In the genomic region with DNA sequence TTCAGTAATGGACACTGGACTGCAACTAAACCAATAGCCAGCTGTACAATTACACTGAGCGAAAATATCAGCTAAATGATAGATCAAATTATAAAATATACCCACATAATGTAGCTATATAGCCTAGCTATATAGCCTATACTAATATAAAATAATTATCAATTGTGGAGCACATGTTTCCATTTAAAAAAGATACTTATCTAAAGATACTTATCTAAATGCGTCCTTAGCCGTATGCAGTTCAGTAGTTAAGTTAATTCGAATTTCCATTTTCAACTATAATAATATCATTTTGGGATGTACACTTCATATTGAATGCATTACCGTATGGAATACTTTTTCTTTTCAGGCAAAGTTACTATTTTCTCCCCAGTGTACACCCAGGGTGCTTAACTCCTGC, we compare ENCODE assay signal across 1 fruit fly cellular context.
TF ChIP-seq lines count a peak whose summit lies in the region.

No protein-coding gene starts in this region.

TF ChIP-seq in whole organism, embryonic, 481 proteins besides CTCF, POLR2A, EP300 and RAD21 (continued from another document and continues in another):
- no peak for TF ChIP-seq CG12219 (GFP tag; optimal IDR thresholded peaks at IDR 0.05; lab: Kevin White, UChicago)
- no peak for TF ChIP-seq tx (GFP tag; optimal IDR thresholded peaks at IDR 0.05; lab: Kevin White, UChicago)
- no peak for TF ChIP-seq H2.0 (GFP tag; IDR thresholded peaks at IDR 0.05; lab: Robert Waterston, UW)
- TF ChIP-seq CG18011 (GFP tag; optimal IDR thresholded peaks at IDR 0.05; lab: Kevin White, UChicago) = no peak
- TF ChIP-seq trem (tag; optimal IDR thresholded peaks at IDR 0.05; lab: Kevin White, UChicago) = peak; percentile 6
- TF ChIP-seq CG7372 (GFP tag; IDR thresholded peaks at IDR 0.05; lab: Robert Waterston, UW) = no peak
- TF ChIP-seq CG11695 (GFP tag; IDR thresholded peaks at IDR 0.05; lab: Robert Waterston, UW) = no peak
- TF ChIP-seq cg (GFP tag; optimal IDR thresholded peaks at IDR 0.05; lab: Kevin White, UChicago) = no peak
- no peak for TF ChIP-seq CkIIα-i1 (GFP tag; IDR thresholded peaks at IDR 0.05; lab: Robert Waterston, UW)
- TF ChIP-seq CG43689 (GFP tag; IDR thresholded peaks at IDR 0.05; lab: Robert Waterston, UW) = no peak
- TF ChIP-seq rib (GFP tag; IDR thresholded peaks at IDR 0.05; lab: Robert Waterston, UW) = no peak
- TF ChIP-seq NfI (GFP tag; optimal IDR thresholded peaks at IDR 0.05; lab: Kevin White, UChicago) = no peak
- peak; percentile 10 for TF ChIP-seq Lhr (GFP tag; optimal IDR thresholded peaks at IDR 0.05; lab: Kevin White, UChicago)
- no peak for TF ChIP-seq Fer3 (tag; optimal IDR thresholded peaks at IDR 0.05; lab: Kevin White, UChicago)
- no peak for TF ChIP-seq CG4820 (GFP tag; optimal IDR thresholded peaks at IDR 0.05; lab: Kevin White, UChicago)
- TF ChIP-seq insv (GFP tag; optimal IDR thresholded peaks at IDR 0.05; lab: Kevin White, UChicago) = no peak
- TF ChIP-seq CG4854 (GFP tag; optimal IDR thresholded peaks at IDR 0.05; lab: Kevin White, UChicago) = no peak
- TF ChIP-seq Eip74EF (GFP tag; optimal IDR thresholded peaks at IDR 0.05; lab: Kevin White, UChicago) = no peak
- TF ChIP-seq CG2202 (tag; optimal IDR thresholded peaks at IDR 0.05; lab: Kevin White, UChicago) = no peak
- peak; percentile 11 for TF ChIP-seq CG30403 (GFP tag; optimal IDR thresholded peaks at IDR 0.05; lab: Kevin White, UChicago)
- no peak for TF ChIP-seq lbe (GFP tag; optimal IDR thresholded peaks at IDR 0.05; lab: Kevin White, UChicago)
- no peak for TF ChIP-seq CG31441 (GFP tag; IDR thresholded peaks at IDR 0.05; lab: Robert Waterston, UW)
- TF ChIP-seq Side (GFP tag; optimal IDR thresholded peaks at IDR 0.05; lab: Kevin White, UChicago) = no peak
- no peak for TF ChIP-seq schlank (tag; optimal IDR thresholded peaks at IDR 0.05; lab: Kevin White, UChicago)
- no peak for TF ChIP-seq CG12155 (GFP tag; optimal IDR thresholded peaks at IDR 0.05; lab: Kevin White, UChicago)
- no peak for TF ChIP-seq exex (tag; optimal IDR thresholded peaks at IDR 0.05; lab: Kevin White, UChicago)
- no peak for TF ChIP-seq Rfx (GFP tag; IDR thresholded peaks at IDR 0.05; lab: Robert Waterston, UW)
- TF ChIP-seq sim (GFP tag; IDR thresholded peaks at IDR 0.05; lab: Robert Waterston, UW) = no peak
- no peak for TF ChIP-seq CG34422 (GFP tag; IDR thresholded peaks at IDR 0.05; lab: Robert Waterston, UW)
- TF ChIP-seq CG4707 (GFP tag; optimal IDR thresholded peaks at IDR 0.05; lab: Kevin White, UChicago) = no peak
- no peak for TF ChIP-seq CG11696 (GFP tag; IDR thresholded peaks at IDR 0.05; lab: Robert Waterston, UW)
- peak; percentile 13 for TF ChIP-seq CG17829 (tag; optimal IDR thresholded peaks at IDR 0.05; lab: Kevin White, UChicago)
- no peak for TF ChIP-seq fd102C (GFP tag; optimal IDR thresholded peaks at IDR 0.05; lab: Kevin White, UChicago)
- no peak for TF ChIP-seq CG12104 (GFP tag; optimal IDR thresholded peaks at IDR 0.05; lab: Kevin White, UChicago)
- peak; percentile 46 for TF ChIP-seq nmo (GFP tag; optimal IDR thresholded peaks at IDR 0.05; lab: Kevin White, UChicago)
- TF ChIP-seq sima (GFP tag; optimal IDR thresholded peaks at IDR 0.05; lab: Kevin White, UChicago) = no peak
- peak; percentile 29 for TF ChIP-seq CoRest (tag; optimal IDR thresholded peaks at IDR 0.05; lab: Kevin White, UChicago)
- TF ChIP-seq CG7987 (GFP tag; optimal IDR thresholded peaks at IDR 0.05; lab: Kevin White, UChicago) = no peak
- TF ChIP-seq Hmx (GFP tag; optimal IDR thresholded peaks at IDR 0.05; lab: Kevin White, UChicago) = no peak
- TF ChIP-seq gem (tag; optimal IDR thresholded peaks at IDR 0.05; lab: Kevin White, UChicago) = peak; percentile 60
- TF ChIP-seq CG8478 (optimal IDR thresholded peaks at IDR 0.05; lab: Kevin White, UChicago) = no peak
- TF ChIP-seq Bdp1 (GFP tag; optimal IDR thresholded peaks at IDR 0.05; lab: Kevin White, UChicago) = no peak
- TF ChIP-seq CG14860 (GFP tag; IDR thresholded peaks at IDR 0.05; lab: Robert Waterston, UW; ENCODE audit: partially characterized antibody) = no peak
- no peak for TF ChIP-seq prd (optimal IDR thresholded peaks at IDR 0.05; lab: Kevin White, UChicago)
- no peak for TF ChIP-seq prd (GFP tag; IDR thresholded peaks at IDR 0.05; lab: Robert Waterston, UW)
- no peak for TF ChIP-seq CG14667 (GFP tag; IDR thresholded peaks at IDR 0.05; lab: Robert Waterston, UW)
- peak; percentile 41 for TF ChIP-seq CG14710 (tag; optimal IDR thresholded peaks at IDR 0.05; lab: Kevin White, UChicago)
- TF ChIP-seq fd96Cb (tag; optimal IDR thresholded peaks at IDR 0.05; lab: Kevin White, UChicago) = peak; percentile 25
- TF ChIP-seq CG2678 (tag; optimal IDR thresholded peaks at IDR 0.05; lab: Kevin White, UChicago) = peak; percentile 30
- peak; percentile 17 for TF ChIP-seq CG12659 (GFP tag; optimal IDR thresholded peaks at IDR 0.05; lab: Kevin White, UChicago)
- no peak for TF ChIP-seq pb (GFP tag; optimal IDR thresholded peaks at IDR 0.05; lab: Kevin White, UChicago)
- no peak for TF ChIP-seq bowl (GFP tag; IDR thresholded peaks at IDR 0.05; lab: Robert Waterston, UW)
- TF ChIP-seq en (GFP tag; optimal IDR thresholded peaks at IDR 0.05; lab: Kevin White, UChicago) = no peak
- TF ChIP-seq nerfin-1 (tag; optimal IDR thresholded peaks at IDR 0.05; lab: Kevin White, UChicago) = no peak
- TF ChIP-seq Optix (GFP tag; IDR thresholded peaks at IDR 0.05; lab: Robert Waterston, UW) = no peak
- peak; percentile 59 for TF ChIP-seq phol (tag; optimal IDR thresholded peaks at IDR 0.05; lab: Kevin White, UChicago)
- TF ChIP-seq CG18262 (tag; optimal IDR thresholded peaks at IDR 0.05; lab: Kevin White, UChicago) = peak; percentile 50
- no peak for TF ChIP-seq CG12744 (GFP tag; optimal IDR thresholded peaks at IDR 0.05; lab: Kevin White, UChicago)
- TF ChIP-seq seq (GFP tag; IDR thresholded peaks at IDR 0.05; lab: Robert Waterston, UW) = no peak
- no peak for TF ChIP-seq dpn (GFP tag; optimal IDR thresholded peaks at IDR 0.05; lab: Kevin White, UChicago)
- no peak for TF ChIP-seq Stat92E (GFP tag; optimal IDR thresholded peaks at IDR 0.05; lab: Kevin White, UChicago)
- TF ChIP-seq amos (GFP tag; IDR thresholded peaks at IDR 0.05; lab: Robert Waterston, UW; ENCODE audit: partially characterized antibody) = no peak
- TF ChIP-seq HLHmδ (GFP tag; optimal IDR thresholded peaks at IDR 0.05; lab: Kevin White, UChicago) = no peak
- peak; percentile 1 for TF ChIP-seq Hr3 (GFP tag; optimal IDR thresholded peaks at IDR 0.05; lab: Kevin White, UChicago)
- TF ChIP-seq hbn (GFP tag; IDR thresholded peaks at IDR 0.05; lab: Robert Waterston, UW; ENCODE audit: partially characterized antibody) = no peak
- no peak for TF ChIP-seq slbo (GFP tag; IDR thresholded peaks at IDR 0.05; lab: Robert Waterston, UW)
- TF ChIP-seq Doc2 (GFP tag; IDR thresholded peaks at IDR 0.05; lab: Robert Waterston, UW) = no peak
- TF ChIP-seq D19B (GFP tag; optimal IDR thresholded peaks at IDR 0.05; lab: Kevin White, UChicago) = no peak
- no peak for TF ChIP-seq CG42726 (GFP tag; IDR thresholded peaks at IDR 0.05; lab: Robert Waterston, UW; ENCODE audit: partially characterized antibody)
- no peak for TF ChIP-seq H15 (GFP tag; IDR thresholded peaks at IDR 0.05; lab: Robert Waterston, UW)
- peak; percentile 20 for TF ChIP-seq CG16815 (GFP tag; optimal IDR thresholded peaks at IDR 0.05; lab: Kevin White, UChicago)
- no peak for TF ChIP-seq Hr78 (GFP tag; optimal IDR thresholded peaks at IDR 0.05; lab: Kevin White, UChicago)
- no peak for TF ChIP-seq CG16813 (GFP tag; IDR thresholded peaks at IDR 0.05; lab: Robert Waterston, UW; ENCODE audit: partially characterized antibody)
- TF ChIP-seq CG3995 (GFP tag; optimal IDR thresholded peaks at IDR 0.05; lab: Kevin White, UChicago) = no peak
- TF ChIP-seq tna (GFP tag; IDR thresholded peaks at IDR 0.05; lab: Robert Waterston, UW; ENCODE audit: partially characterized antibody) = no peak
- TF ChIP-seq Nf-YC (tag; optimal IDR thresholded peaks at IDR 0.05; lab: Kevin White, UChicago) = no peak
- TF ChIP-seq Gsc (GFP tag; IDR thresholded peaks at IDR 0.05; lab: Robert Waterston, UW) = no peak
- no peak for TF ChIP-seq Max (GFP tag; optimal IDR thresholded peaks at IDR 0.05; lab: Kevin White, UChicago)
- TF ChIP-seq dmrt99B (tag; optimal IDR thresholded peaks at IDR 0.05; lab: Kevin White, UChicago) = peak; percentile 39
- TF ChIP-seq pzg (GFP tag; optimal IDR thresholded peaks at IDR 0.05; lab: Kevin White, UChicago) = no peak
- TF ChIP-seq grau (tag; optimal IDR thresholded peaks at IDR 0.05; lab: Kevin White, UChicago) = peak; percentile 39
- TF ChIP-seq Hr39 (optimal IDR thresholded peaks at IDR 0.05; lab: Kevin White, UChicago) = no peak
- TF ChIP-seq zfh1 (GFP tag; IDR thresholded peaks at IDR 0.05; lab: Robert Waterston, UW) = no peak
- peak; percentile 29 for TF ChIP-seq Sox102F (GFP tag; optimal IDR thresholded peaks at IDR 0.05; lab: Kevin White, UChicago)
- no peak for TF ChIP-seq Adf1 (GFP tag; IDR thresholded peaks at IDR 0.05; lab: Robert Waterston, UW)
- TF ChIP-seq CG11504 (tag; optimal IDR thresholded peaks at IDR 0.05; lab: Kevin White, UChicago) = peak; percentile 46
- TF ChIP-seq Elba2 (GFP tag; optimal IDR thresholded peaks at IDR 0.05; lab: Kevin White, UChicago) = no peak
- TF ChIP-seq yki (optimal IDR thresholded peaks at IDR 0.05; lab: Kevin White, UChicago) = no peak
- no peak for TF ChIP-seq twi (tag; optimal IDR thresholded peaks at IDR 0.05; lab: Kevin White, UChicago)
- TF ChIP-seq unc-4 (GFP tag; IDR thresholded peaks at IDR 0.05; lab: Robert Waterston, UW; ENCODE audit: partially characterized antibody) = no peak
- TF ChIP-seq CG7556 (GFP tag; optimal IDR thresholded peaks at IDR 0.05; lab: Kevin White, UChicago) = peak; percentile 53
- peak; percentile 16 for TF ChIP-seq bab2 (GFP tag; optimal IDR thresholded peaks at IDR 0.05; lab: Kevin White, UChicago)
- no peak for TF ChIP-seq gcm (GFP tag; optimal IDR thresholded peaks at IDR 0.05; lab: Kevin White, UChicago)
- TF ChIP-seq CG6854 (GFP tag; optimal IDR thresholded peaks at IDR 0.05; lab: Kevin White, UChicago) = no peak
- TF ChIP-seq Hr51 (GFP tag; optimal IDR thresholded peaks at IDR 0.05; lab: Kevin White, UChicago) = peak in 1 of 2 experiments; percentile 27
- TF ChIP-seq CG8089 (GFP tag; optimal IDR thresholded peaks at IDR 0.05; lab: Kevin White, UChicago) = no peak
- no peak for TF ChIP-seq B-H1 (GFP tag; IDR thresholded peaks at IDR 0.05; lab: Robert Waterston, UW)
- no peak for TF ChIP-seq Scr (GFP tag; IDR thresholded peaks at IDR 0.05; lab: Robert Waterston, UW; ENCODE audit: partially characterized antibody)
- no peak for TF ChIP-seq CG31365 (tag; optimal IDR thresholded peaks at IDR 0.05; lab: Kevin White, UChicago)
- TF ChIP-seq CG6791 (GFP tag; IDR thresholded peaks at IDR 0.05; lab: Robert Waterston, UW; ENCODE audit: partially characterized antibody) = no peak
- TF ChIP-seq Awh (GFP tag; IDR thresholded peaks at IDR 0.05; lab: Robert Waterston, UW) = no peak
- TF ChIP-seq CG4424 (GFP tag; optimal IDR thresholded peaks at IDR 0.05; lab: Kevin White, UChicago) = peak; percentile 8
- TF ChIP-seq kni (GFP tag; optimal IDR thresholded peaks at IDR 0.05; lab: Kevin White, UChicago) = no peak
- peak; percentile 30; the same call in 2 of the 3 replicates for TF ChIP-seq row (GFP tag; IDR thresholded peaks at IDR 0.05; lab: Robert Waterston, UW)
- TF ChIP-seq CG13123 (GFP tag; optimal IDR thresholded peaks at IDR 0.05; lab: Kevin White, UChicago) = no peak
- TF ChIP-seq jing (GFP tag; optimal IDR thresholded peaks at IDR 0.05; lab: Kevin White, UChicago) = no peak
- peak; percentile 36 for TF ChIP-seq org-1 (GFP tag; optimal IDR thresholded peaks at IDR 0.05; lab: Kevin White, UChicago)
- no peak for TF ChIP-seq CG15011 (GFP tag; optimal IDR thresholded peaks at IDR 0.05; lab: Kevin White, UChicago)
- TF ChIP-seq tin (GFP tag; optimal IDR thresholded peaks at IDR 0.05; lab: Kevin White, UChicago) = no peak
- no peak for TF ChIP-seq CG3281 (GFP tag; optimal IDR thresholded peaks at IDR 0.05; lab: Kevin White, UChicago)
- no peak for TF ChIP-seq CG5245 (GFP tag; optimal IDR thresholded peaks at IDR 0.05; lab: Kevin White, UChicago)
- TF ChIP-seq ems (GFP tag; optimal IDR thresholded peaks at IDR 0.05; lab: Kevin White, UChicago) = no peak
- TF ChIP-seq crp (GFP tag; optimal IDR thresholded peaks at IDR 0.05; lab: Kevin White, UChicago) = no peak
- no peak for TF ChIP-seq gcm2 (GFP tag; optimal IDR thresholded peaks at IDR 0.05; lab: Kevin White, UChicago)
- no peak for TF ChIP-seq CG2199 (GFP tag; IDR thresholded peaks at IDR 0.05; lab: Robert Waterston, UW)
- TF ChIP-seq Ravus (GFP tag; IDR thresholded peaks at IDR 0.05; lab: Robert Waterston, UW) = no peak
- no peak for TF ChIP-seq peb (GFP tag; IDR thresholded peaks at IDR 0.05; lab: Robert Waterston, UW)
- peak; percentile 9 for TF ChIP-seq CG6254 (GFP tag; optimal IDR thresholded peaks at IDR 0.05; lab: Kevin White, UChicago)
- peak; percentile 49 for TF ChIP-seq CG2712 (tag; optimal IDR thresholded peaks at IDR 0.05; lab: Kevin White, UChicago)
- TF ChIP-seq CG8924 (tag; optimal IDR thresholded peaks at IDR 0.05; lab: Kevin White, UChicago) = peak; percentile 23
- no peak for TF ChIP-seq Drgx (GFP tag; IDR thresholded peaks at IDR 0.05; lab: Robert Waterston, UW)
- no peak for TF ChIP-seq ro (GFP tag; IDR thresholded peaks at IDR 0.05; lab: Robert Waterston, UW)
- no peak for TF ChIP-seq az2 (GFP tag; optimal IDR thresholded peaks at IDR 0.05; lab: Kevin White, UChicago)
- no peak for TF ChIP-seq Fer1 (GFP tag; optimal IDR thresholded peaks at IDR 0.05; lab: Kevin White, UChicago)
- no peak for TF ChIP-seq sd (tag; optimal IDR thresholded peaks at IDR 0.05; lab: Kevin White, UChicago)
- no peak for TF ChIP-seq Bteb2 (GFP tag; optimal IDR thresholded peaks at IDR 0.05; lab: Kevin White, UChicago)
- no peak for TF ChIP-seq CG6765 (GFP tag; optimal IDR thresholded peaks at IDR 0.05; lab: Kevin White, UChicago)
- peak; percentile 19 for TF ChIP-seq gsb-n (tag; optimal IDR thresholded peaks at IDR 0.05; lab: Kevin White, UChicago)
- no peak for TF ChIP-seq CG10274 (GFP tag; optimal IDR thresholded peaks at IDR 0.05; lab: Kevin White, UChicago)
- no peak for TF ChIP-seq mld (GFP tag; IDR thresholded peaks at IDR 0.05; lab: Robert Waterston, UW; ENCODE audit: partially characterized antibody)
- no peak for TF ChIP-seq CG33213 (GFP tag; optimal IDR thresholded peaks at IDR 0.05; lab: Kevin White, UChicago)
- TF ChIP-seq ttk (GFP tag; IDR thresholded peaks at IDR 0.05; lab: Robert Waterston, UW) = no peak
- no peak for TF ChIP-seq CG17912 (GFP tag; optimal IDR thresholded peaks at IDR 0.05; lab: Kevin White, UChicago)
- no peak for TF ChIP-seq vnd (GFP tag; IDR thresholded peaks at IDR 0.05; lab: Robert Waterston, UW; ENCODE audit: partially characterized antibody)
